Worm (Caenorhabditis elegans): ENCODE data around the gene R151.10.

R151.10 gene

ce11 chrIII:7184022-7184421 lies 46.7 kb downstream of the R151.10 start, which contains the start of gene yju-2 (continued):
- TF ChIP-seq dmd-4 (tag; optimal IDR thresholded peaks at IDR 0.05) (no peak), R02D3.7 (tag; optimal IDR thresholded peaks at IDR 0.05) (no peak), sem-4 (tag; optimal IDR thresholded peaks at IDR 0.05) (peak; percentile 47), skn-1 (tag; optimal IDR thresholded peaks at IDR 0.05) (peak; percentile 15), blmp-1 (tag; optimal IDR thresholded peaks at IDR 0.05; ENCODE audit: insufficient read depth) (no peak), sma-3 (GFP tag; optimal IDR thresholded peaks at IDR 0.05) (peak; percentile 34), nhr-12 (tag; optimal IDR thresholded peaks at IDR 0.05) (no peak), unc-39 (tag; optimal IDR thresholded peaks at IDR 0.05) (no peak), peb-1 (tag; optimal IDR thresholded peaks at IDR 0.05) (no peak), ama-1 (optimal IDR thresholded peaks at IDR 0.05) (peak; percentile 15), ztf-4 (tag; optimal IDR thresholded peaks at IDR 0.05) (peak; percentile 36)

ce11 chrIII:7181822-7182221 lies 48.9 kb downstream of the R151.10 start, which contains the start of gene epg-4:
epg-4 (plus strand) TSS chrIII:7182167.
- TF ChIP-seq sem-4 (tag; optimal IDR thresholded peaks at IDR 0.05) (no peak), ztf-4 (tag; optimal IDR thresholded peaks at IDR 0.05) (no peak), unc-55 (GFP tag; optimal IDR thresholded peaks at IDR 0.05) (peak; percentile 57), aly-2 (tag; optimal IDR thresholded peaks at IDR 0.05) (no peak), lsy-2 (tag; optimal IDR thresholded peaks at IDR 0.05) (peak in 1 of 2 experiments; percentile 57), R02D3.7 (tag; optimal IDR thresholded peaks at IDR 0.05) (no peak), C34F6.9 (tag; optimal IDR thresholded peaks at IDR 0.05) (peak; percentile 76), ZK546.5 (tag; optimal IDR thresholded peaks at IDR 0.05) (no peak), nhr-129 (tag; optimal IDR thresholded peaks at IDR 0.05) (peak; percentile 78), fos-1 (tag; optimal IDR thresholded peaks at IDR 0.05) (peak; percentile 48), crh-2 (tag; optimal IDR thresholded peaks at IDR 0.05) (peak; percentile 21), nhr-77 (tag; optimal IDR thresholded peaks at IDR 0.05) (no peak)

DNA sequence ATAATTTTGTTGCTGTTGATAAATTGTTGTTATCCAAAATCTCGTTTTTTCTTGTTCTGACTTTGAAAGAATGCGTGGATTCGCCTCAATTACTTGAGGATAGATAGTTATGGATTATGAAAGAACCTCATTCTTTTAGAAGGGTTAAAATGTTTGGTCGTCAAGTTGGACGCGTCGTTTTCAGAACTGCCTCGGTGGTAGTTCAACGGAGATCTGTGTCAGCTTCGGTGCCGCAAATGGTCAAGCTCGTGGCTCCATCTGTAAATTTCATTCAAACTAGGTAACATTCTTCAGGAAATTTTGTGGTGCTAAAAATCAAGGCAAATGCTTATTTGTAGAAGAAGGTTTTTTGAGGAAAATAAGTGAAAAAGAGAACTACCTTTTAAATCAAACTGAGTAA lies 50.1 kb downstream of the R151.10 start, which contains the start of gene ndab-2:
Gene ndab-2, plus strand, starts transcription at position 140 of the 400 bp plus-strand sequence.
- TF ChIP-seq dmd-4 (tag; optimal IDR thresholded peaks at IDR 0.05) (no peak), nhr-23 (tag; optimal IDR thresholded peaks at IDR 0.05) (no peak), ztf-4 (tag; optimal IDR thresholded peaks at IDR 0.05) (peak; percentile 12), C34F6.9 (tag; optimal IDR thresholded peaks at IDR 0.05) (no peak), Y55F3AM.14 (GFP tag; optimal IDR thresholded peaks at IDR 0.05) (no peak)

Measured in whole organism, L2 larva.